Fruit fly (Drosophila melanogaster) whole organism, pupa: ENCODE results near the gene scyl.

ENCODE experiments used
- CG10348 ChIP-seq: fragments of 200-800 bp; sonication (Bioruptor generic); IDR thresholded peaks from 2 replicates; pipeline ENCODE4 v1.3.6; 2022; ENCODE audit warnings: missing biosample characterization, missing genetic modification characterization
- CG12605 ChIP-seq: fragments of 200-800 bp; sonication (Bioruptor generic); IDR thresholded peaks from 2 replicates; pipeline ENCODE4 v1.3.6; 2022; ENCODE audit warnings: missing biosample characterization, missing genetic modification characterization
- CG15710 ChIP-seq: fragments of 200-800 bp; sonication (Bioruptor generic); optimal IDR thresholded peaks from 2 replicates; lab custom pipeline; 2018; ENCODE audit warnings: missing biosample characterization, mild to moderate bottlenecking, missing genetic modification characterization, moderate library complexity
- CG32121 ChIP-seq: fragments of 200-800 bp; sonication (Bioruptor generic); IDR thresholded peaks from 2 replicates; pipeline ENCODE4 v1.3.6; 2022; ENCODE audit warnings: missing biosample characterization, missing genetic modification characterization
- D1 ChIP-seq: fragments of 200-800 bp; sonication (Bioruptor generic); optimal IDR thresholded peaks from 2 replicates; lab custom pipeline; 2018; ENCODE audit warnings: missing biosample characterization, mild to moderate bottlenecking, missing genetic modification characterization, moderate library complexity
- EcR ChIP-seq: fragments of 200-800 bp; sonication (Bioruptor generic); optimal IDR thresholded peaks from 3 replicates; lab custom pipeline; 2019; ENCODE audit warnings: missing biosample characterization, missing genetic modification characterization, mild to moderate bottlenecking, moderate library complexity, missing genetic modification reagents
- Snoo ChIP-seq: fragments of 200-800 bp; sonication (Bioruptor generic); optimal IDR thresholded peaks from 3 replicates; lab custom pipeline; 2017; ENCODE audit warnings: missing biosample characterization, mild to moderate bottlenecking, missing genetic modification characterization, inconsistent platforms

DNA sequence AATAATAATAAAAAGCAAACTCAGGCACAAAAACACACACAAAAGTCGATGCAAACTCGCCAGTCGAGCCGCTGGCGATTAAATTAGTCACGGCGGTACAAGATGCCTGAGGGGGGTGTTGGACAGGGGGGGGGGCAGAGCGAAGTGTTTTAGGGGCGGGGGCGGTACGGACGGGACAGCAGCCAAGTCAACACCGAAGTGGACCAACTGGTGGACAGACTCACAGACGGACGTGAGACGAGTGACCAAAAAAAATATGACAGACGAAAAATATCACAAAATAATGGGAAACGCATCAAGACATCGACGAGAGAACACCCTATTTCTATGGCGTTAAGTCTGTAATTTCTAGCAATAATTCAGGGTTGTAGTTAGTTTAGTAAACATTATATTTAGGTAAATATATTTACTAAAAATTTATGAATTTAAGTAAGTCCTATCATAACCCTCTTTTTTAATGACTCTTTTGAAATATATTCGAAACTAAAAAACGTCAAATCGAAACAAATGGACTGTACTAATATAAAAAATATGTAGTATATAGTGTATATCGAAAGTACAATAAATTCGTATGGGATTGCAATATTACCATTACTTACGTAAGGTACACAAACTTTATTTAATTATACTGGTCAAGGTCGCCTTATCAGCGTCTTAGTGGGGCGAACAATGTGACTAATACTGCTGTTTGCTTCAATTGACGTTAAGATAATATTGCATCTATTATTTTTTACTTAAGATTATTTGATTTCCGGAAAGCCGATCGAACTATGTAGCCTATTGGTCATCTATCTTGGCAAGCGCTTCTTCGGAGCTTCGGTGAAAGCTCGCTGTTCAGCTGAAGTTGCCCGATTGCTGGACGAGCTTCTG lies 39.4 kb downstream of the scyl start:
- TF ChIP-seq CG10348 (GFP tag; lab: Robert Waterston, UW) (no peak), EcR (no peak), CG12605 (GFP tag; lab: Robert Waterston, UW) (no peak), D1 (tag; lab: Kevin White, UChicago) (no peak), CG32121 (GFP tag; lab: Robert Waterston, UW) (peak; percentile 58; the same call in 1 of the 2 replicates), CG15710 (tag; lab: Kevin White, UChicago) (no peak), Snoo (tag; lab: Kevin White, UChicago) (no peak)
